Fruit fly (Drosophila melanogaster) whole organism, adult: ENCODE measurements around the gene CG31064.

Experiments used
- CG11617 ChIP-seq: fragments of 200-800 bp; sonication (Bioruptor generic); optimal IDR thresholded peaks from 2 replicates; lab custom pipeline; 2017; ENCODE audit warnings: mild to moderate bottlenecking, missing biosample characterization, missing genetic modification reagents, missing genetic modification characterization
- CG12768 ChIP-seq: fragments of 200-800 bp; sonication (Bioruptor generic); optimal IDR thresholded peaks from 2 replicates; lab custom pipeline; 2017; ENCODE audit warnings: missing biosample characterization, missing genetic modification characterization, mild to moderate bottlenecking, moderate library complexity, missing genetic modification reagents
- CG14711 ChIP-seq: fragments of 200-800 bp; sonication (Bioruptor generic); optimal IDR thresholded peaks from 2 replicates; lab custom pipeline; 2018; ENCODE audit warnings: missing biosample characterization, mild to moderate bottlenecking, missing genetic modification characterization, moderate library complexity
- CG1620 ChIP-seq: fragments of 200-800 bp; sonication (Bioruptor generic); optimal IDR thresholded peaks from 2 replicates; lab custom pipeline; 2016; ENCODE audit warnings: missing biosample characterization, missing genetic modification characterization
- CG33017 ChIP-seq: fragments of 200-800 bp; sonication (Bioruptor generic); optimal IDR thresholded peaks from 2 replicates; lab custom pipeline; 2018; ENCODE audit warnings: missing biosample characterization, mild to moderate bottlenecking, missing genetic modification characterization, moderate library complexity
- CG5204 ChIP-seq: fragments of 200-800 bp; sonication (Bioruptor generic); optimal IDR thresholded peaks from 2 replicates; lab custom pipeline; 2016; ENCODE audit warnings: missing biosample characterization, missing genetic modification characterization
- CG7045 ChIP-seq: fragments of 200-800 bp; sonication (Bioruptor generic); optimal IDR thresholded peaks from 2 replicates; lab custom pipeline; 2017; ENCODE audit warnings: missing biosample characterization, mild to moderate bottlenecking, missing genetic modification characterization
- CG7101 ChIP-seq: fragments of 200-800 bp; sonication (Bioruptor generic); optimal IDR thresholded peaks from 2 replicates; lab custom pipeline; 2018; ENCODE audit warnings: missing biosample characterization, mild to moderate bottlenecking, missing genetic modification characterization, moderate library complexity
- Clk ChIP-seq: fragments of 200-800 bp; sonication (Bioruptor generic); optimal IDR thresholded peaks from 2 replicates; lab custom pipeline; 2017; ENCODE audit warnings: missing biosample characterization, missing genetic modification characterization
- Crg-1 ChIP-seq: fragments of 200-800 bp; sonication (Bioruptor generic); optimal IDR thresholded peaks from 2 replicates; lab custom pipeline; 2016; ENCODE audit warnings: missing biosample characterization, missing genetic modification characterization
- Hr96 ChIP-seq: fragments of 200-800 bp; sonication (Bioruptor generic); optimal IDR thresholded peaks from 2 replicates; lab custom pipeline; 2016; ENCODE audit warnings: missing biosample characterization, missing genetic modification characterization
- Mnt ChIP-seq: fragments of 200-800 bp; sonication (Bioruptor generic); optimal IDR thresholded peaks from 2 replicates; lab custom pipeline; 2016; ENCODE audit warnings: missing biosample characterization, mild to moderate bottlenecking, missing genetic modification characterization
- bab1 ChIP-seq: fragments of 200-800 bp; sonication (Bioruptor generic); optimal IDR thresholded peaks from 3 replicates; lab custom pipeline; 2019; ENCODE audit warnings: missing biosample characterization, mild to moderate bottlenecking, missing genetic modification characterization, moderate library complexity
- cic ChIP-seq: fragments of 200-800 bp; sonication (Bioruptor generic); optimal IDR thresholded peaks from 2 replicates; lab custom pipeline; 2017; ENCODE audit warnings: missing biosample characterization, mild to moderate bottlenecking, missing genetic modification characterization, moderate library complexity
- cnc ChIP-seq, 2 experiments: fragments of >200 bp; optimal IDR thresholded peaks; 2 replicates each; lab custom pipeline; 2017
- kay ChIP-seq: fragments of 200-800 bp; sonication (Bioruptor generic); peaks from one replicate; lab custom pipeline; 2016; ENCODE audit warnings: missing biosample characterization, missing genetic modification characterization, borderline replicate concordance
- ovo ChIP-seq: fragments of 200-800 bp; sonication (Bioruptor generic); optimal IDR thresholded peaks from 2 replicates; lab custom pipeline; 2016; ENCODE audit warnings: missing biosample characterization, missing genetic modification characterization
- pad ChIP-seq: fragments of 200-800 bp; sonication (Bioruptor generic); optimal IDR thresholded peaks from 3 replicates; lab custom pipeline; 2017; ENCODE audit warnings: missing biosample characterization, missing genetic modification characterization, mild to moderate bottlenecking, moderate library complexity, missing genetic modification reagents
- tj ChIP-seq: fragments of 200-800 bp; sonication (Bioruptor generic); optimal IDR thresholded peaks from 3 replicates; lab custom pipeline; 2017; ENCODE audit warnings: missing biosample characterization, mild to moderate bottlenecking, missing genetic modification characterization, moderate library complexity
- toe ChIP-seq: fragments of 200-800 bp; sonication (Bioruptor generic); optimal IDR thresholded peaks from 2 replicates; lab custom pipeline; 2016; ENCODE audit warnings: missing biosample characterization, missing genetic modification characterization

Gene CG31064

DNA sequence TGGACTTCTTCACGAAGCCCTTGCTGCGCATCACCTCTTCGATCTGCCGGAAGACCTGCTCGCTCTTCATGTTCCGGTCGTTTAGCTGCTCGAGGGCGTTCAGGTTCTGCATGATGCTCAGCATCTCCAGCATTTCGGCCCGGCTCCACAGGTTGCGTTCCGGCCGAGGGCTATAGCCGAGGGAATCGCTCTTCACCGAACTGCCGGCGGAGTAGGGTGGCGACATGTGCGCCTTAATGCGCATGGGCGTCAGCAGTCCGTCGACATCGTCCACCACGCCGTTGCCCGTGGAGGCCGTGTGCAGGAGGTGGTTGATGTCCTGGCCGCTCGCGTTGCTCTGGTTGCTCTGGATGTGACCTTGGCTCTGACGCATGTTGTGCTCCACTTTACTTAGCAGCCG lies 40.6 kb upstream of the CG31064 start:
- TF ChIP-seq Crg-1 (GFP tag; lab: Kevin White, UChicago) (no peak), CG7101 (no peak), Clk (GFP tag; lab: Kevin White, UChicago) (no peak), Mnt (GFP tag; lab: Kevin White, UChicago) (no peak)

DNA sequence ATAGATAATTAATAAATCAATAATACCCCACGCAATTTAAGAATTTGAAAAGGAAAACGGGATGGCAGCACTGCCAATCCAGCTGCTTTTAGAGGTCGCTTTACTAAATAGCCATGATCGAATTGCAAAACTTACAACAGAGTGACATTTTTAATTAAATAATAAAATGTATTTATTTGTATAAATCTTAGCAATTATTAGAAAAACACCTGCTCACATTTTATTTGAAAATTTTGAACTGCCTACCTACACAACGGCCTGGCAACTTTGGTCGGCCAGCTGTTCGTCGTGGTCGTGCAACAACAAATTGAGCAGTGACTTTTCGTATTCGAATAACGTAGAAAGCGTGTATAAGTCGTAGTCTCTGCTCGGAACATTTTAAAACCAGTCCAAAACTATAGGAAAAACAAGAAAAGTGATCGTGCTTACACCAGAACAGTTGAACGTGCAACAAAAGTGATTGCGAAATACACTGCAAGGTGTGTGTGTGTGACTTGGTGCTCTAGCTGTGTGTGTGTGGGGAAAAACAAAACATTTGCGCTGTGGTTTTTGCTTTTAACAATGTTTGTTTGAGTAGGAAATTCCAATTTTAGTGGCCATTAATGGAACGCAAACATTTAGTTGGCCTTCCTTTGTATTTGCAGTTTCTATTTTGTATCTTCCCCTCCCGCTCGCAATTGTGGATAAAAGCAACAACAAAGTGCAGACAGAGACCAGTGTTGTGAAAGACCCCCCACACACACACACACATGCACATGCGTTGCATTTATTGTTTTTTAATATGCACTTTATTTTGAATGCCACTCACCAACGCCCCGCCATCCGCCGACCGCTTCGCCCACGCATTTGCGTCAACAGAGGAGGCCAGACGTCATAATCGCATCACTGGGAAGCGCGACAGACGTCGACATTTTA lies 35.9 kb upstream of the CG31064 start, which contains the start of gene CG5938:
Gene CG5938, plus strand, starts transcription at position 262 of the 915 bp plus-strand sequence.
- TF ChIP-seq Crg-1 (GFP tag; lab: Kevin White, UChicago) (no peak), ovo (peak; percentile 20), cic (GFP tag; lab: Kevin White, UChicago) (peak; percentile 78), CG7101 (peak; percentile 22), tj (GFP tag; lab: Kevin White, UChicago) (peak; percentile 24), CG7045 (GFP tag; lab: Kevin White, UChicago) (peak; percentile 16), CG14711 (peak; percentile 58), cnc (optimal IDR thresholded peaks at IDR 0.05; lab: Kevin White, UChicago) (no peak), CG1620 (no peak), kay (no peak), bab1 (GFP tag; lab: Kevin White, UChicago) (no peak), CG11617 (peak; percentile 36), Clk (GFP tag; lab: Kevin White, UChicago) (no peak), Hr96 (no peak), Mnt (GFP tag; lab: Kevin White, UChicago) (peak; percentile 40), pad (GFP tag; lab: Kevin White, UChicago) (peak; percentile 64), CG12768 (GFP tag; lab: Kevin White, UChicago) (peak; percentile 72), CG5204 (GFP tag; lab: Kevin White, UChicago) (no peak), toe (GFP tag; lab: Kevin White, UChicago) (peak; percentile 36), CG33017 (tag; lab: Kevin White, UChicago) (peak; percentile 12)

DNA sequence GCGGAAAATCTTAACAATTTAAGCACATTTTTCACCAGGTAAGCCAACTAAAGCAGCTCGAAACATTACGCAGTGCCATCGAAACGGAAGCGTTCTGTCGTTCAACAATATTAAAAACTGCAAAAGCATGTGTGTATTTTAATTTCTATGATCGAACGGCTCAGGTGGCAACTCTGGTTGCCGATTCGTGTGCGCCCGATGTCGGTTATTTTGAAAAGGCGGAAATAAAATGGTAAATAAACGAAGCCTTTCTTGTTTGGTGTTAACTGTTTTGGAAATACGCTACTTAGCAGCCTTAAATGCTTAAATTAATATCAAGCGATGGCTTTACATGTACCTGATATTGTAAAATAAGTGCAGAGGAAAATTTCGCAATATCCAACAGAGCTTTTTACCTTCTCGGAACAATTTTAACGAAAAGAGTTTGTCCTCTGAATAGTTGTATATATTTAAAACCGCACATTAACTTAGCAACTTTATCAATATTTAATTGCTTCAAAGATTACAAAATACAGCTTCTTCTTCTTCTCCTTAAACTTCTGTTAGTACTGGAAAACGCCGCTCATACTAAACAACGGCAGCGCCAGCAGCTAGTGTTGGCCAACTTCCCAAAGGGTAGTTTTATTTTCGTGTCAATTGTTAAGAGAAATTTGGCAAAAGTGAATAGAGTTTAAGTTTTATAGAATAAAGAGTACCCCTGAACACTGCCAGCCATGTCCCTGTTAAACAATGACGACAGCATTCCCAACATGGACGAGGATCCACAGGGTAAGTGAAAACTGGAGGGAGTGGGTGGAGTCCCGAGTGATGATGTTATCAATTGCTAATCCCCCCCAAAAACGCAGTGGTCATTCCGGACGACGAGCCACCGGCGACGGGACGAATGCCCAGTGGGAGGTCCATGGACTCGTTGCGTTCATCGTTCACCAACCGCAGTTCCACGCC lies 34.5 kb upstream of the CG31064 start, which contains the start of gene CG5934:
Gene CG5934, plus strand, starts transcription at position 588 of the 945 bp plus-strand sequence.
- peak; percentile 18 for TF ChIP-seq CG11617
- TF ChIP-seq bab1 (GFP tag; lab: Kevin White, UChicago), result no peak
- peak; percentile 80 for TF ChIP-seq CG14711
- TF ChIP-seq kay, result no peak
- peak; percentile 65 for TF ChIP-seq CG7101
- no peak for TF ChIP-seq CG5204 (GFP tag; lab: Kevin White, UChicago)
- TF ChIP-seq Crg-1 (GFP tag; lab: Kevin White, UChicago), result peak; percentile 82
- TF ChIP-seq ovo, result no peak
- peak; percentile 30 for TF ChIP-seq CG7045 (GFP tag; lab: Kevin White, UChicago)
- peak; percentile 64 for TF ChIP-seq Mnt (GFP tag; lab: Kevin White, UChicago)
- TF ChIP-seq CG33017 (tag; lab: Kevin White, UChicago), result peak; percentile 21
- TF ChIP-seq Clk (GFP tag; lab: Kevin White, UChicago), result peak; percentile 1
- peak; percentile 71 for TF ChIP-seq CG12768 (GFP tag; lab: Kevin White, UChicago)
- peak; percentile 86 for TF ChIP-seq CG1620
- TF ChIP-seq cnc (optimal IDR thresholded peaks at IDR 0.05; lab: Kevin White, UChicago), result no peak
- peak; percentile 71 for TF ChIP-seq Hr96
- peak; percentile 64 for TF ChIP-seq pad (GFP tag; lab: Kevin White, UChicago)
- TF ChIP-seq tj (GFP tag; lab: Kevin White, UChicago), result no peak
- TF ChIP-seq cic (GFP tag; lab: Kevin White, UChicago), result peak; percentile 33
- peak; percentile 36 for TF ChIP-seq toe (GFP tag; lab: Kevin White, UChicago)

DNA sequence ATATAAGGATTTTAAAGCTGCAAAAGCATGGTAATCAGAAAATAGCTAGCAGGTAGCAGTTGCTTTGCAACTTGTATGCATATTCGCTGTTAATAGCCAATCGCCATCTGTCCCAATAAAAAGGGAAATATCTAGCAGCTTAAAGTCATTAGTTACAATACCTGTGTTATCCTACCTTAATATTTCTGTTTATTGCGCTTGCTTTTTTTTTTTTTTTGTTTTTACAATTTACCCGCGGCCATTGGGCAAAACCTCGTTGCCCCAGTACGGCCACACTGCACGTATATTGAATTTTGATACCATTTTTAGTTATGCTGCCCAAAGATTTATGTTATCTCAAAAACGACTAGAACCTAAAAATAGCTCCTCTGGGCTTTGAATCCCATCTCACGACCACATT lies 33.3 kb upstream of the CG31064 start:
- TF ChIP-seq Crg-1 (GFP tag; lab: Kevin White, UChicago), result no peak
- TF ChIP-seq ovo, result no peak
- no peak for TF ChIP-seq cic (GFP tag; lab: Kevin White, UChicago)
- TF ChIP-seq Hr96, result no peak
- TF ChIP-seq toe (GFP tag; lab: Kevin White, UChicago), result no peak
- TF ChIP-seq Clk (GFP tag; lab: Kevin White, UChicago), result no peak
- TF ChIP-seq CG11617, result no peak
- no peak for TF ChIP-seq tj (GFP tag; lab: Kevin White, UChicago)
- TF ChIP-seq Mnt (GFP tag; lab: Kevin White, UChicago), result no peak
- TF ChIP-seq CG7045 (GFP tag; lab: Kevin White, UChicago), result no peak
- TF ChIP-seq bab1 (GFP tag; lab: Kevin White, UChicago), result no peak
- no peak for TF ChIP-seq CG14711
- no peak for TF ChIP-seq cnc (optimal IDR thresholded peaks at IDR 0.05; lab: Kevin White, UChicago)
